Worm (Caenorhabditis elegans): ENCODE measurements around the gene tag-241.

The tag-241 gene

ce11 chrX:11865083-11865482 is 41.3 kb downstream of the tag-241 start, which contains the start of gene F54F7.6:
Gene F54F7.6 (plus strand): TSS chrX:11865383.
- no peak for TF ChIP-seq ztf-4 (tag; optimal IDR thresholded peaks at IDR 0.05)
- TF ChIP-seq lin-14 (GFP tag; optimal IDR thresholded peaks at IDR 0.05), result no peak
- no peak for TF ChIP-seq unc-86 (tag; optimal IDR thresholded peaks at IDR 0.05)
- TF ChIP-seq fos-1 (tag; optimal IDR thresholded peaks at IDR 0.05), result no peak
- TF ChIP-seq isw-1 (GFP tag; IDR thresholded peaks at IDR 0.05), result no peak
- no peak for TF ChIP-seq grh-1 (GFP tag; IDR thresholded peaks at IDR 0.05)
- no peak for TF ChIP-seq lin-13 (GFP tag; optimal IDR thresholded peaks at IDR 0.05)
- TF ChIP-seq snu-23 (GFP tag; optimal IDR thresholded peaks at IDR 0.05), result no peak
- TF ChIP-seq ceh-82 (tag; optimal IDR thresholded peaks at IDR 0.05), result no peak
- TF ChIP-seq efl-3 (GFP tag; optimal IDR thresholded peaks at IDR 0.05), result no peak
- TF ChIP-seq hpl-2 (GFP tag; optimal IDR thresholded peaks at IDR 0.05), result no peak
- TF ChIP-seq egl-27 (tag; optimal IDR thresholded peaks at IDR 0.05), result no peak
- no peak for TF ChIP-seq zip-4 (GFP tag; optimal IDR thresholded peaks at IDR 0.05)
- TF ChIP-seq blmp-1 (tag; optimal IDR thresholded peaks at IDR 0.05), result no peak

DNA sequence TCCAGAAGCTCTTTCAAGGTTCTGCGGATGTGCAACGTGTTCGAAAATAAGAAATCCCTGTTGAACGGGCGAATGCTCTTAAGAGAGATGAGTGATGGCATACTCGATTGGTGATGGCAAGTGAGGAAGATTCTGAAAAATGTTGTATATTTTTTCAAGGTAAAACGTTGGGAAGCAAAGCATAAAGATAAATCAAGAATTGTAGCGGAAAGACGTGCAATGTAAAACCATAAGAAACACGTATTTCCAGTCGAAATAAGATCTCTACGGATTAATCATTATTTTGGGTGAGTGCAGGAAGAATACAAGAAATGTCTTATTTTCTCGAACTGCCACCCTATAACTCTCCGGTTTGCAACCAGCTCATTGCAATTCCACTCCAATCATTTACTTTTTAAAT is 45.5 kb downstream of the tag-241 start, which contains the start of gene dot-1.2:
Gene dot-1.2, minus strand, starts transcription at position 101 of the 400 bp plus-strand sequence.
- no peak for TF ChIP-seq nhr-76 (tag; optimal IDR thresholded peaks at IDR 0.05)

DNA sequence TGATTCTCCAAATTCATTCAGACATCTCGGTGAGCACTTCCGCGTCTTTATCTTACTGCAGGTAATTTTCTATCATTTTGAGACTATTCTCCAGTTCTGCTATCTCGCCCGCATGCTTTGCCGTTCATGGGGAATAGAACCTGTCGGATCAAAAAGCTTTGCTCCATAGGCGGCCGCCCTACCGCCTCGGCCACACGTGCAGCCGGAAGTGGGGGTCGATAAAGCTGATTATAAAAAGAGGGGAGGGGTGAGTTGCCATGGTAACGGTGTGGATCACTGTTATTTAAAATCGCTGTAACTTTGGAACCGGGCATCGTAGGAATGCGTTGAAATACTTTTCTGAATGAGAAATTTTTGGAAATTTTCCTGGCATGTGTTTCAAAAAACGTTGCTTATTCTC is 46.6 kb downstream of the tag-241 start:
- TF ChIP-seq mef-2 (tag; optimal IDR thresholded peaks at IDR 0.05), result no peak
- no peak for TF ChIP-seq snu-23 (GFP tag; optimal IDR thresholded peaks at IDR 0.05)
- peak; percentile 44 for TF ChIP-seq dsc-1 (tag; optimal IDR thresholded peaks at IDR 0.05)
- TF ChIP-seq nhr-28 (tag; optimal IDR thresholded peaks at IDR 0.05), result no peak
- no peak for TF ChIP-seq hlh-4 (tag; optimal IDR thresholded peaks at IDR 0.05)
- TF ChIP-seq nhr-47 (tag; optimal IDR thresholded peaks at IDR 0.05), result no peak
- TF ChIP-seq unc-62 (GFP tag; optimal IDR thresholded peaks at IDR 0.05), result no peak
- no peak for TF ChIP-seq ceh-82 (tag; optimal IDR thresholded peaks at IDR 0.05)
- TF ChIP-seq ets-5 (GFP tag; IDR thresholded peaks at IDR 0.05), result no peak
- peak; percentile 63 for TF ChIP-seq fkh-8 (tag; optimal IDR thresholded peaks at IDR 0.05)
- no peak for TF ChIP-seq ceh-8 (GFP tag; optimal IDR thresholded peaks at IDR 0.05)

- TF ChIP-seq efl-1 (optimal IDR thresholded peaks at IDR 0.05) (no peak), efl-1 (GFP tag; optimal IDR thresholded peaks at IDR 0.05 in 1 of 2) (peak in 1 of 2 experiments; percentile 63), lin-35 (GFP tag; optimal IDR thresholded peaks at IDR 0.05) (no peak)
These were observed 48.4 kb downstream of the tag-241 start for ce11 chrX:11872210-11872609.

DNA sequence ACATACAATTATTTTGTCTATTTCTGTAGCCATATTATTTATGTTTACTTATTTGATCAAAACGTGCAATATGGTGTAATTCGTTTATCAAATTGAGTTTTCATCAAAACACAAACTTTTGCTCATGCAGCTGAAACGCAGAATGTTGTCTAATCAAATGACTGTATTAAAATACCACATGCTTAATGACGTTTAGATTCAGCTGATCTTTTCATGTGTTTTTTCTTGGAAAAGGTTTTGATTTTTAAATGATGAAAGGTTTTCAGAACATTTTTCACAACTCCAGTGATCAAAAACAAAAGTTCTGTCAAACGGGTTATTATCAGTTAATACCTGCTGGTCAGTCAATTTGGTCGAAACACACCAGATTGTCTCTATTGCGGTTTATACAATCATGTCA is 51.5 kb downstream of the tag-241 start, which contains the start of gene Y62H9A.1:
Gene Y62H9A.1, plus strand, starts transcription at position 282 of the 400 bp plus-strand sequence.
- TF ChIP-seq grh-1 (GFP tag; IDR thresholded peaks at IDR 0.05) (no peak), mep-1 (tag; optimal IDR thresholded peaks at IDR 0.05) (no peak), nhr-84 (tag; optimal IDR thresholded peaks at IDR 0.05) (no peak), sptf-1 (tag; optimal IDR thresholded peaks at IDR 0.05) (no peak), unc-98 (GFP tag; IDR thresholded peaks at IDR 0.05) (no peak), nhr-28 (tag; optimal IDR thresholded peaks at IDR 0.05) (no peak), nhr-71 (tag; optimal IDR thresholded peaks at IDR 0.05) (peak; percentile 53), hpl-2 (GFP tag; optimal IDR thresholded peaks at IDR 0.05) (no peak), lin-15B (tag; optimal IDR thresholded peaks at IDR 0.05) (no peak), lin-39 (tag; optimal IDR thresholded peaks at IDR 0.05) (no peak), unc-86 (tag; optimal IDR thresholded peaks at IDR 0.05) (no peak), lir-3 (tag; optimal IDR thresholded peaks at IDR 0.05; ENCODE audit: poor library complexity) (no peak), ztf-11 (tag; optimal IDR thresholded peaks at IDR 0.05) (no peak), fkh-8 (tag; optimal IDR thresholded peaks at IDR 0.05) (peak; percentile 25), ceh-82 (tag; optimal IDR thresholded peaks at IDR 0.05) (no peak), sox-4 (tag; optimal IDR thresholded peaks at IDR 0.05) (no peak), hlh-4 (tag; optimal IDR thresholded peaks at IDR 0.05) (peak; percentile 64), jun-1 (tag; optimal IDR thresholded peaks at IDR 0.05) (no peak), isw-1 (GFP tag; IDR thresholded peaks at IDR 0.05) (no peak), tbx-2 (tag; optimal IDR thresholded peaks at IDR 0.05) (no peak), pax-3 (tag; optimal IDR thresholded peaks at IDR 0.05) (peak; percentile 25), C16A3.4 (tag; optimal IDR thresholded peaks at IDR 0.05) (no peak), lsy-2 (tag; optimal IDR thresholded peaks at IDR 0.05) (no peak), fkh-10 (GFP tag; optimal IDR thresholded peaks at IDR 0.05) (no peak), nhr-19 (GFP tag; conservative IDR thresholded peaks at IDR 0.05) (no peak), xbp-1 (tag; optimal IDR thresholded peaks at IDR 0.05) (no peak), Y116A8C.19 (tag; optimal IDR thresholded peaks at IDR 0.05; ENCODE audit: borderline replicate concordance) (no peak)

Measured in whole organism, L1 larva.